Fruit fly (Drosophila melanogaster) whole organism: Measurements from ENCODE around the gene CG13359.

ENCODE experiments used
- CG8478 ChIP-seq: fragments of >200 bp; optimal IDR thresholded peaks from 2 replicates; lab custom pipeline; 2018; ENCODE audit warnings: inconsistent platforms
- Dll ChIP-seq: fragments of >200 bp; optimal IDR thresholded peaks from 2 replicates; lab custom pipeline; 2017
- EcR ChIP-seq, 2 experiments: fragments of >200 bp; optimal IDR thresholded peaks; 2 replicates each; lab custom pipeline; 2017; ENCODE audit warnings: missing biosample characterization in 2 of 2, missing genetic modification characterization in 2 of 2, missing genetic modification reagents in 2 of 2
- pan ChIP-seq: fragments of >200 bp; optimal IDR thresholded peaks from 2 replicates; lab custom pipeline; 2017
- psq ChIP-seq: fragments of >200 bp; optimal IDR thresholded peaks from 2 replicates; lab custom pipeline; 2017
- usp ChIP-seq: fragments of >200 bp; optimal IDR thresholded peaks from 2 replicates; lab custom pipeline; 2017; ENCODE audit warnings: missing biosample characterization, missing genetic modification characterization, mixed read lengths

The CG13359 gene

dm6 chrX:792923-793322, 10.3 kb downstream of the CG13359 start, which contains the start of gene CG16989:
Gene CG16989, plus strand, starts transcription at chrX:793147.
- TF ChIP-seq pan (lab: Kevin White, UChicago), result no peak
- no peak for TF ChIP-seq CG8478 (lab: Kevin White, UChicago)
- TF ChIP-seq EcR (GFP tag; optimal IDR thresholded peaks at IDR 0.05; lab: Kevin White, UChicago), result no peak
- no peak for TF ChIP-seq psq (lab: Kevin White, UChicago)
- TF ChIP-seq Dll (lab: Kevin White, UChicago), result no peak
- TF ChIP-seq usp (GFP tag; lab: Kevin White, UChicago), result no peak

- no peak for TF ChIP-seq pan (lab: Kevin White, UChicago)
These were observed 13.2 kb downstream of the CG13359 start, which contains the start of gene CG13360 for dm6 chrX:790039-790597. Gene CG13360, minus strand, starts transcription at chrX:790089.

DNA sequence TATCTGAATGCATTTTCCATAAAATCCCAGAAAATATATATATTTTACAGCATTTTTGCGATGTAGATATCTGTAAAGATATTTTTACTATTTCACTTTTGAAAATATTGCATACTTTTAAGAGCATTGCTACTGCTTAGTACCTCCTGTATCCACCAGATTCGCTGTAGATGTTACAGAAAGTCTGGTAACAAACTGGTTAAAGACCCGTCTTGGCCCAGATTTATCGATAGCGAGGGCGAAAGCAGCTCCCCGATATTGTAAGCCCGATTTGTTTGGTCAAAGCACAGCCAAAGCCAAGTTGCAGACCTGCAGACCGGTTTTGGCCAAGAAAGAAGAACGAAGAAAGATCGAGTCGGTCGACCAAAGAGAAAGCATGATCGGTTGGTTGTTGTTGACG, 18.8 kb downstream of the CG13359 start, which contains the start of gene tw:
tw (plus strand) TSS at position 291 of the 400 bp plus-strand sequence.
- TF ChIP-seq CG8478 (lab: Kevin White, UChicago), result no peak
- no peak for TF ChIP-seq psq (lab: Kevin White, UChicago)
- TF ChIP-seq EcR (GFP tag; optimal IDR thresholded peaks at IDR 0.05; lab: Kevin White, UChicago), result no peak
- no peak for TF ChIP-seq pan (lab: Kevin White, UChicago)
- no peak for TF ChIP-seq usp (GFP tag; lab: Kevin White, UChicago)
- no peak for TF ChIP-seq Dll (lab: Kevin White, UChicago)

dm6 chrX:779344-779743, 23.9 kb downstream of the CG13359 start:
- TF ChIP-seq usp (GFP tag; lab: Kevin White, UChicago), result no peak
- TF ChIP-seq CG8478 (lab: Kevin White, UChicago), result no peak
- no peak for TF ChIP-seq Dll (lab: Kevin White, UChicago)
- no peak for TF ChIP-seq psq (lab: Kevin White, UChicago)
- TF ChIP-seq pan (lab: Kevin White, UChicago), result no peak
- no peak for TF ChIP-seq EcR (GFP tag; optimal IDR thresholded peaks at IDR 0.05; lab: Kevin White, UChicago)

DNA sequence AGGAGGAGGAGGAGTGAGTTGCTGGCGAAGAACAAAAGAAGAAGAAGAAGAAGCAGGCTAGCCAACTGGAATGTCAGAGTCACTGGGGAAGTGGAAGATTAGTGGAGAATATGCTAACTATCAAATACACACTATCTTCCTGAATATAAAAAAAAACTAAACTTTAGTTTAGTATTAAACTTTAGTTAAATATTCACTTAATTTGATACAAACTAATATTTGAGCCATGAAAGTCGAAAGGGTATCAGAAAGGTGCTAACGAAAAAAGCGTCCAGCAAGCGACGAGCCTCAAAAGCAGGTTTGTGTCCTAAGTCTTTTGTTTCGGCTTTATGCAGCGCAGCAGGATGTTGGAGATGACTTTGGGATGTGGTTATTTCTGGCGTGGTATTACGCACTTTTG, 28.1 kb downstream of the CG13359 start:
- TF ChIP-seq psq (lab: Kevin White, UChicago) (no peak), CG8478 (lab: Kevin White, UChicago) (no peak), EcR (GFP tag; optimal IDR thresholded peaks at IDR 0.05; lab: Kevin White, UChicago) (no peak), pan (lab: Kevin White, UChicago) (no peak), Dll (lab: Kevin White, UChicago) (no peak), usp (GFP tag; lab: Kevin White, UChicago) (no peak)

DNA sequence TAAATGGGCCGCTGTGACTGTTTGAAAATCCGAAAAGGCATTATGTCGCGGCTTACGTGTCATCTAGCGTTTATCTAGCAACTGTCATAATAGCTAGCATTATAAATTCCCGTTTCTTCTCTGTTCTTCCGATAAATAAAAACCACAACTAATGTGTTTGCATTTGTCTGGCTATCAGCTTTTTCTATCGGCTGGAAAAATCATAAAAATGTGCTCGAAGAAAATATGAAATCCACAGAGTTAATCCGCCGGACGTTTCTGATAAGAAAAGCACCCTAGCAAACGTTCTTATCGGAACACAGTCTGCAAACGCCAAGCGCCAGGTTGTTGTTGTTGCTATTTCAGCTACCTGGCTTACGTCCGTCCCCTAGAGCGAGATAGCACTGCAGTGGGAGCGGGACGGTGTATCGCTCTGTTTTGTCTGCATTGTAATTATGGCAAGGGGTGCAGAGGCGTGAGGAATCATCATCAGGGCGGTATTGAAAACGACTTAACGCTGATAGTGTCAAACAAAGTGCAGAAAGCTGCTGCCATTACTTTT, 29.0 kb downstream of the CG13359 start:
- no peak for TF ChIP-seq usp (GFP tag; lab: Kevin White, UChicago)
- TF ChIP-seq pan (lab: Kevin White, UChicago), result no peak
- no peak for TF ChIP-seq CG8478 (lab: Kevin White, UChicago)

dm6 chrX:772305-772986, 30.8 kb downstream of the CG13359 start:
- TF ChIP-seq pan (lab: Kevin White, UChicago), result no peak
- no peak for TF ChIP-seq psq (lab: Kevin White, UChicago)
- no peak for TF ChIP-seq usp (GFP tag; lab: Kevin White, UChicago)
- no peak for TF ChIP-seq CG8478 (lab: Kevin White, UChicago)
- TF ChIP-seq Dll (lab: Kevin White, UChicago), result no peak
- no peak for TF ChIP-seq EcR (GFP tag; optimal IDR thresholded peaks at IDR 0.05; lab: Kevin White, UChicago)

dm6 chrX:771431-772064, 31.7 kb downstream of the CG13359 start:
- no peak for TF ChIP-seq usp (GFP tag; lab: Kevin White, UChicago)
- TF ChIP-seq psq (lab: Kevin White, UChicago), result no peak
- TF ChIP-seq Dll (lab: Kevin White, UChicago), result no peak

- no peak for TF ChIP-seq Dll (lab: Kevin White, UChicago)
- TF ChIP-seq usp (GFP tag; lab: Kevin White, UChicago), result no peak
- TF ChIP-seq pan (lab: Kevin White, UChicago), result no peak
- TF ChIP-seq CG8478 (lab: Kevin White, UChicago), result no peak
These were observed 33.6 kb downstream of the CG13359 start, which contains the start of gene fz3 for dm6 chrX:769639-770124. Gene fz3, plus strand, starts transcription at chrX:769945.

DNA sequence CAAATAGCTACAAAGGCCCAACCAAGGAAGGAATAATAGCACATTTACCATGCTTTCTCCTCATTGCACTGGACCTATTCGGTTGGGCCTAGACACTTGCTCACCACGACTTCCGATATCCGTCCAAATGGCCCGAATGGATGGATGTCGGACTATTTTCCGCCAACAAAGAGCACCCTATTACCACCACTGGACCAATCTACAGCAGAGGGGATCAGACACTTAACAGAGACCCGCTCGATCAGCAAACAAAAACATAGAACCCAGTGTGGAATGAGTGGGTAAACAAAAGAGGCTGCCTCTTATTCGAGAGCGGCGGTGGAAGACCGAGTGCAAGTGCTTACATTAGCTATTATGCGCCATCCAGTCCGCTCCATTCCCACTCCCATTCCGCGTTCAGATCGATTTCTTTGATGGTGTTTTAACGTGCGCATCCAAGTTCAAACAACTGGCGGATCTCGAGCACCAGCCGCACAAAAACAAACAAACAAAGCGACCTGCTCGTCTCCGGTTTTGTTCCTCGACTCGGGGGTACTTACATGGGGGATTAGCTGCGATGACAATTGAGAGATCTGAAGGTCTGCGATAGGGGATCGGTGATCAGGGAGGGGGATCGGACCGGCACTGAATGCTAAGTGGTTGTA, 34.7 kb downstream of the CG13359 start:
- no peak for TF ChIP-seq usp (GFP tag; lab: Kevin White, UChicago)
- TF ChIP-seq EcR (GFP tag; optimal IDR thresholded peaks at IDR 0.05; lab: Kevin White, UChicago), result no peak
- TF ChIP-seq Dll (lab: Kevin White, UChicago), result no peak
- TF ChIP-seq pan (lab: Kevin White, UChicago), result no peak
- no peak for TF ChIP-seq CG8478 (lab: Kevin White, UChicago)
- TF ChIP-seq psq (lab: Kevin White, UChicago), result no peak

- TF ChIP-seq EcR (GFP tag; optimal IDR thresholded peaks at IDR 0.05; lab: Kevin White, UChicago) (no peak), pan (lab: Kevin White, UChicago) (no peak), usp (GFP tag; lab: Kevin White, UChicago) (no peak), psq (lab: Kevin White, UChicago) (no peak), Dll (lab: Kevin White, UChicago) (no peak), CG8478 (lab: Kevin White, UChicago) (no peak)
These were observed 35.3 kb downstream of the CG13359 start for dm6 chrX:767928-768327.
